Fruit fly (Drosophila melanogaster): Measurements from ENCODE around the gene zuc.

- TF ChIP-seq Hnf4 (GFP tag; optimal IDR thresholded peaks at IDR 0.05) (no peak), Dif (GFP tag; optimal IDR thresholded peaks at IDR 0.05; ENCODE audit: partially characterized antibody) (no peak), h (GFP tag; optimal IDR thresholded peaks at IDR 0.05) (no peak), foxo (GFP tag; optimal IDR thresholded peaks at IDR 0.05) (no peak), pan (optimal IDR thresholded peaks at IDR 0.05) (no peak)
Measured at dm6 chr2L:11987945-11988344, 1.7 kb downstream of the zuc start, which contains the start of the genes CG6686 and CG34163.
